Fruit fly (Drosophila melanogaster): Measurements from ENCODE around the gene CG10182.

DNA sequence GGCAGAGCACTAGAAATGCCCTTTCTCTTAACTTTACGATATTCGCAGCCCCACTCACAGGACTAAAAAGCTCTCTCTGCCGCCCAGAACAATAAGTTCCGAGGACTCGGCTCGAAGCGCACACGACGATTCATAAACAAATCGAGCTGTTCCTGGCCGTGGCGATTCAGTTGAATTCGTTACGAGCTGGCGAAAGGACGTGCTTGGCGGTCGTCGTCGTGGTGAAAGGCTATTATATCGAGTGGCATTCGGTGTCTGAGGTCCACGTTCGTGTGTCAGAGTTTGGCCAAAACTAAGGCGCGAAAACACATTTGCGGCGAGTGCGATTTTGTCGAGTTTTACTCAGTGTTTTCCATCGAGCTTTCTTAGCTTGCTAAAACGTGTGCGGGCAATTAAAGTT is 32.4 kb downstream of the CG10182 start, which contains the start of gene beat-IV:
- no peak for TF ChIP-seq ttk (optimal IDR thresholded peaks at IDR 0.05)
- no peak for TF ChIP-seq insv (optimal IDR thresholded peaks at IDR 0.05)
- TF ChIP-seq Myc (optimal IDR thresholded peaks at IDR 0.05) = no peak
- no peak for TF ChIP-seq psq (optimal IDR thresholded peaks at IDR 0.05)
- TF ChIP-seq h (optimal IDR thresholded peaks at IDR 0.05) = no peak
- TF ChIP-seq Sin3A (optimal IDR thresholded peaks at IDR 0.05) = no peak

Measured in Kc167 (cell line).